Worm (Caenorhabditis elegans): ENCODE measurements around the gene ifta-2.

DNA sequence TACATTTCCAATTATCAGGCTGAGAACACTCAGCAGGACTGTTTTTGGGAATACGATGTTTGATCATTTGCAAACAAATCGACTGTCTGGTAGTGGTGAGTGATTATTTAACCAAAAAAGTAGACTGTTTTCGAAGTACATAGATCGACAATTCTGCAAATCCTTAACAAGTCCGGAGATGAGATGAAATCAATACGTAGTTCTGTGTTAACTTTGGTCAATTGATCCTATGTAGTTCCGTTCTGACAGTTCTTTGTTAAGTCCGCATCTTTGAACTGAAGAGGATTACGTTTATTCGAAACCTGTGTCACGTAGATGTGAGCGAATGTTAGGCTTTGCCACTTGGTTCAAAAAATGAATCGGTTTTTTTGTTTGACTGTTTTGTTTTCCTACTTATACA, 49.8 kb upstream of the ifta-2 start, which contains the start of gene clec-199:
- no peak for TF ChIP-seq ceh-43 (GFP tag; optimal IDR thresholded peaks at IDR 0.05)
- TF ChIP-seq nhr-76 (tag; optimal IDR thresholded peaks at IDR 0.05) = no peak
- TF ChIP-seq unc-39 (tag; optimal IDR thresholded peaks at IDR 0.05) = no peak
- TF ChIP-seq lin-13 (tag; optimal IDR thresholded peaks at IDR 0.05) = no peak
- TF ChIP-seq blmp-1 (tag; optimal IDR thresholded peaks at IDR 0.05) = no peak
- TF ChIP-seq snpc-4 (tag; optimal IDR thresholded peaks at IDR 0.05) = no peak
- no peak for TF ChIP-seq zip-8 (tag; optimal IDR thresholded peaks at IDR 0.05)
